Worm (Caenorhabditis elegans): ENCODE measurements around the gene T26H8.4.

The T26H8.4 gene

ce11 chrV:15290995-15291394 lies 15.7 kb downstream of the T26H8.4 start, which contains the start of gene cyp-34A2:
Gene cyp-34A2 (minus strand): TSS chrV:15291095.
- TF ChIP-seq C38D4.7 (GFP tag; optimal IDR thresholded peaks at IDR 0.05) (no peak), syd-9 (tag; optimal IDR thresholded peaks at IDR 0.05) (no peak), C08G9.2 (tag; optimal IDR thresholded peaks at IDR 0.05) (no peak), unc-3 (GFP tag; conservative IDR thresholded peaks at IDR 0.05) (no peak), unc-3 (tag; optimal IDR thresholded peaks at IDR 0.05) (no peak), F13H6.1 (tag; optimal IDR thresholded peaks at IDR 0.05) (no peak), madf-2 (tag; optimal IDR thresholded peaks at IDR 0.05) (no peak), Y22D7AL.16 (tag; optimal IDR thresholded peaks at IDR 0.05) (no peak), sox-2 (GFP tag; IDR thresholded peaks at IDR 0.05) (no peak), ahr-1 (tag; optimal IDR thresholded peaks at IDR 0.05) (no peak), lin-11 (tag; optimal IDR thresholded peaks at IDR 0.05) (no peak), pat-9 (tag; optimal IDR thresholded peaks at IDR 0.05) (no peak), ama-1 (optimal IDR thresholded peaks at IDR 0.05) (no peak), hlh-30 (tag; optimal IDR thresholded peaks at IDR 0.05; ENCODE audit: insufficient read depth) (no peak), hlh-8 (tag; optimal IDR thresholded peaks at IDR 0.05) (no peak), nfya-1 (tag; optimal IDR thresholded peaks at IDR 0.05) (no peak), elt-4 (tag; optimal IDR thresholded peaks at IDR 0.05) (no peak)

- TF ChIP-seq K09A11.1 (tag; optimal IDR thresholded peaks at IDR 0.05; ENCODE audit: insufficient read depth) (no peak), syd-9 (tag; optimal IDR thresholded peaks at IDR 0.05) (no peak), tbx-7 (tag; optimal IDR thresholded peaks at IDR 0.05) (no peak), nhr-11 (tag; optimal IDR thresholded peaks at IDR 0.05) (no peak), fkh-10 (GFP tag; optimal IDR thresholded peaks at IDR 0.05) (no peak), hlh-8 (tag; optimal IDR thresholded peaks at IDR 0.05) (no peak), ref-2 (tag; optimal IDR thresholded peaks at IDR 0.05) (no peak), nfya-1 (tag; optimal IDR thresholded peaks at IDR 0.05) (no peak), unc-86 (tag; optimal IDR thresholded peaks at IDR 0.05) (no peak), elt-4 (tag; optimal IDR thresholded peaks at IDR 0.05) (no peak), ceh-31 (tag; optimal IDR thresholded peaks at IDR 0.05) (no peak), pha-4 (tag; optimal IDR thresholded peaks at IDR 0.05) (no peak), pax-1 (tag; optimal IDR thresholded peaks at IDR 0.05) (no peak), ets-4 (tag; optimal IDR thresholded peaks at IDR 0.05) (no peak), madf-2 (tag; optimal IDR thresholded peaks at IDR 0.05) (no peak), F13H6.1 (tag; optimal IDR thresholded peaks at IDR 0.05) (no peak)
These were observed 18.8 kb downstream of the T26H8.4 start, which contains the start of gene cyp-34A1 for ce11 chrV:15287856-15288255. Gene cyp-34A1 (minus strand): TSS chrV:15287956.

ce11 chrV:15285984-15286383 lies 20.7 kb downstream of the T26H8.4 start:
- TF ChIP-seq pha-4 (tag; optimal IDR thresholded peaks at IDR 0.05), result no peak
- TF ChIP-seq syd-9 (tag; optimal IDR thresholded peaks at IDR 0.05), result no peak
- TF ChIP-seq mec-3 (tag; optimal IDR thresholded peaks at IDR 0.05; ENCODE audit: borderline replicate concordance), result no peak
- TF ChIP-seq elt-2 (tag; optimal IDR thresholded peaks at IDR 0.05), result peak; percentile 57

- TF ChIP-seq elt-2 (tag; optimal IDR thresholded peaks at IDR 0.05) (no peak), pros-1 (tag; optimal IDR thresholded peaks at IDR 0.05) (no peak), hlh-13 (GFP tag; optimal IDR thresholded peaks at IDR 0.05) (no peak), hlh-30 (tag; optimal IDR thresholded peaks at IDR 0.05; ENCODE audit: insufficient read depth) (no peak), ztf-16 (tag; optimal IDR thresholded peaks at IDR 0.05) (no peak), K09A11.1 (tag; optimal IDR thresholded peaks at IDR 0.05; ENCODE audit: insufficient read depth) (no peak), fax-1 (tag; optimal IDR thresholded peaks at IDR 0.05) (no peak), ceh-14 (tag; optimal IDR thresholded peaks at IDR 0.05) (no peak), ahr-1 (tag; optimal IDR thresholded peaks at IDR 0.05) (no peak), sox-2 (GFP tag; IDR thresholded peaks at IDR 0.05) (no peak)
These were observed 25.2 kb downstream of the T26H8.4 start, which contains the start of the genes srw-19 and srx-51 for ce11 chrV:15281279-15281949. Gene srw-19 (minus strand): TSS chrV:15281379. Gene srx-51 (plus strand): TSS chrV:15281899.
